Worm (Caenorhabditis elegans) whole organism, early embryonic: Measurements from ENCODE around the gene orc-2.

ENCODE experiments used
- ets-7 ChIP-seq: sonication (generic microtip); optimal IDR thresholded peaks from 2 replicates; lab custom pipeline; 2016; ENCODE audit warnings: missing genotype, missing genetic modification characterization, missing compliant biosample characterization
- hmbx-1 ChIP-seq: sonication (generic microtip); optimal IDR thresholded peaks from 2 replicates; lab custom pipeline; 2016; ENCODE audit warnings: mild to moderate bottlenecking, missing genetic modification characterization, missing compliant biosample characterization

ce11 chrII:10924669-10925068 is 50.9 kb downstream of the orc-2 start:
- TF ChIP-seq ets-7 (tag; lab: Kevin White, UChicago) (no peak), hmbx-1 (no peak)
